Worm (Caenorhabditis elegans): Measurements from ENCODE around the gene Y43D4A.5.

ce11 chrIV:16822529-16822928, 47.0 kb downstream of the Y43D4A.5 start, which contains the start of gene Y116A8A.4:
- TF ChIP-seq nhr-237 (tag; optimal IDR thresholded peaks at IDR 0.05) (no peak), sox-4 (tag; optimal IDR thresholded peaks at IDR 0.05) (no peak), ceh-82 (tag; optimal IDR thresholded peaks at IDR 0.05) (no peak), nhr-11 (tag; optimal IDR thresholded peaks at IDR 0.05) (no peak), fos-1 (tag; optimal IDR thresholded peaks at IDR 0.05) (no peak), unc-62 (GFP tag; optimal IDR thresholded peaks at IDR 0.05) (no peak)
